Fruit fly (Drosophila melanogaster) whole organism, embryonic: Measurements from ENCODE around the gene CG9582.

Experiments
- Aef1 ChIP-seq: fragments of 200-800 bp; sonication (Bioruptor generic); IDR thresholded peaks from 3 replicates; pipeline ENCODE4 v1.3.6; 2022; ENCODE audit warnings: missing biosample characterization, missing genetic modification characterization
- C15 ChIP-seq: fragments of 200-800 bp; sonication (Bioruptor generic); IDR thresholded peaks from 3 replicates; pipeline ENCODE4 v1.3.6; 2022; ENCODE audit warnings: missing biosample characterization, missing genetic modification characterization
- CG2202 ChIP-seq: fragments of 200-800 bp; sonication (Bioruptor generic); optimal IDR thresholded peaks from 2 replicates; lab custom pipeline; 2018; ENCODE audit warnings: missing biosample characterization, mild to moderate bottlenecking, missing genetic modification characterization
- CG4424 ChIP-seq: fragments of 200-800 bp; sonication (Bioruptor generic); optimal IDR thresholded peaks from 3 replicates; lab custom pipeline; 2016; ENCODE audit warnings: missing biosample characterization, missing genetic modification characterization
- Dll ChIP-seq: fragments of 200-800 bp; sonication (Bioruptor generic); IDR thresholded peaks from 4 replicates; pipeline ENCODE4 v1.3.6; 2022; ENCODE audit warnings: missing biosample characterization, missing genetic modification characterization; ENCODE audit not compliant: partially characterized antibody
- H2.0 ChIP-seq: fragments of 200-800 bp; sonication (Bioruptor generic); IDR thresholded peaks from 2 replicates; pipeline ENCODE4 v1.3.6; 2022; ENCODE audit warnings: missing biosample characterization, missing genetic modification characterization
- Lpt ChIP-seq: fragments of >200 bp; optimal IDR thresholded peaks from 2 replicates; lab custom pipeline; 2018; ENCODE audit warnings: missing biosample characterization, missing genetic modification characterization
- YL-1 ChIP-seq: fragments of 200-800 bp; sonication (Bioruptor generic); optimal IDR thresholded peaks from 3 replicates; lab custom pipeline; 2017; ENCODE audit warnings: missing biosample characterization, mild to moderate bottlenecking, missing genetic modification characterization
- sna ChIP-seq: fragments of 200-800 bp; sonication (Bioruptor generic); IDR thresholded peaks from 2 replicates; pipeline ENCODE4 v1.3.6; 2022; ENCODE audit warnings: missing biosample characterization, missing genetic modification characterization; ENCODE audit not compliant: partially characterized antibody
- zfh2 ChIP-seq: fragments of 200-800 bp; sonication (Bioruptor generic); optimal IDR thresholded peaks from 2 replicates; lab custom pipeline; 2016; ENCODE audit warnings: missing biosample characterization, missing genetic modification characterization

- TF ChIP-seq Dll (no peak), H2.0 (GFP tag; lab: Robert Waterston, UW) (no peak), Aef1 (GFP tag; lab: Robert Waterston, UW) (no peak), YL-1 (GFP tag; lab: Kevin White, UChicago) (no peak), CG4424 (no peak), Lpt (GFP tag; lab: Kevin White, UChicago) (no peak), sna (GFP tag; lab: Robert Waterston, UW) (no peak), CG2202 (tag; lab: Kevin White, UChicago) (no peak), C15 (GFP tag; lab: Robert Waterston, UW) (no peak), zfh2 (GFP tag; lab: Kevin White, UChicago) (no peak)
These were observed 56.3 kb downstream of the CG9582 start, which contains the start of gene CG9541 for dm6 chr2L:8975328-8975727.
